Fruit fly (Drosophila melanogaster) Kc167 (cell line): ENCODE results near the gene CG33702.

Experiments used
- Myc ChIP-seq: fragments of >200 bp; optimal IDR thresholded peaks from 2 replicates; lab custom pipeline; 2017; ENCODE audit warnings: missing external identifiers
- Sin3A ChIP-seq: fragments of >200 bp; optimal IDR thresholded peaks from 2 replicates; lab custom pipeline; 2018; ENCODE audit warnings: missing external identifiers
- h ChIP-seq: fragments of >200 bp; optimal IDR thresholded peaks from 3 replicates; lab custom pipeline; 2018; ENCODE audit warnings: missing external identifiers
- psq ChIP-seq: fragments of >200 bp; optimal IDR thresholded peaks from 2 replicates; lab custom pipeline; 2017; ENCODE audit warnings: missing external identifiers

- no peak for TF ChIP-seq h (lab: Kevin White, UChicago)
- TF ChIP-seq psq (lab: Kevin White, UChicago), result no peak
- no peak for TF ChIP-seq Sin3A
- TF ChIP-seq Myc, result no peak
These were observed 10.9 kb downstream of the CG33702 start for dm6 chr3L:9502294-9502693.
